Worm (Caenorhabditis elegans) whole organism, L1 larva: Measurements from ENCODE around the gene clec-161.

Source experiments
- C04F5.9 ChIP-seq: sonication (generic microtip); optimal IDR thresholded peaks from 2 replicates; lab custom pipeline; 2016; ENCODE audit warnings: missing genetic modification characterization, missing compliant biosample characterization
- aly-2 ChIP-seq: fragments of 150-350 bp; optimal IDR thresholded peaks from 2 replicates; lab custom pipeline; 2014; ENCODE audit warnings: missing biosample characterization, missing genetic modification characterization
- ama-1 ChIP-seq: fragments of 150-350 bp; optimal IDR thresholded peaks from 2 replicates; lab custom pipeline; 2014
- egl-27 ChIP-seq, 2 experiments: fragments of 150-350 bp in 1 of 2; sonication (generic microtip); optimal IDR thresholded peaks; 3 replicates each; lab custom pipeline; 2017 to 2018; ENCODE audit warnings: missing biosample characterization in 2 of 2, missing genetic modification characterization in 2 of 2, missing genetic modification reagents in 2 of 2
- fkh-4 ChIP-seq: sonication (generic microtip); optimal IDR thresholded peaks from 2 replicates; lab custom pipeline; 2016; ENCODE audit warnings: missing compliant biosample characterization, missing genetic modification characterization, borderline replicate concordance
- mep-1 ChIP-seq: fragments of 150-350 bp; optimal IDR thresholded peaks from 2 replicates; lab custom pipeline; 2014; ENCODE audit warnings: missing biosample characterization, missing genetic modification characterization
- nhr-28 ChIP-seq: fragments of 150-350 bp; optimal IDR thresholded peaks from 2 replicates; lab custom pipeline; 2014; ENCODE audit warnings: missing biosample characterization, missing genetic modification characterization
- skn-1 ChIP-seq: fragments of 150-350 bp; optimal IDR thresholded peaks from 2 replicates; lab custom pipeline; 2014; ENCODE audit warnings: missing biosample characterization, missing genetic modification characterization
- snpc-4 ChIP-seq: fragments of 150-350 bp; optimal IDR thresholded peaks from 2 replicates; lab custom pipeline; 2014; ENCODE audit warnings: missing biosample characterization, missing genetic modification characterization
- unc-130 ChIP-seq: fragments of 150-350 bp; optimal IDR thresholded peaks from 2 replicates; lab custom pipeline; 2017; ENCODE audit warnings: missing biosample characterization, missing genetic modification characterization, inconsistent platforms
- unc-62 ChIP-seq: fragments of 150-350 bp; optimal IDR thresholded peaks from 2 replicates; lab custom pipeline; 2014; ENCODE audit warnings: missing biosample characterization, missing genetic modification reagents, missing genetic modification characterization
- ztf-4 ChIP-seq: fragments of 150-350 bp; optimal IDR thresholded peaks from 2 replicates; lab custom pipeline; 2014; ENCODE audit warnings: missing biosample characterization, missing genetic modification characterization

DNA sequence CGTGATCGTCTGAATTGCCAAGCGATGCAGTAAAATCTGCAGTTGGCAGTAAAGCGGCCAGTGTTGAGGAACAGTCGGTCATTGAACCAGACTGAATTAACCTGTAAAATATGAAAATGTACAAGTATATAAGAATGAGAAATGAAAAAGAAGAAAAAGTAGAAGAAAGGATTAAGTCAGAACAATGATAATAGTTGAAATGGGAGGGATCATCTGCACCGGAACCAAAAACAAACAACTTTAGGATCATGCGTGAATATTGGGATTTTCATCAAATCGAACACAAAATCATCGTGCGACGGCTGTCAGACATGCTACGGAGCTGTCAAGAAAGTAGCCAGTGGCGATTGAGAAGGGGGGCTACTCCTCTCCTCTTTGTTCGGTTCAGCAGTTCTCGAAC lies 28.5 kb upstream of the clec-161 start, which contains the start of gene gei-13:
- no peak for TF ChIP-seq unc-130
- TF ChIP-seq mep-1 (tag; lab: Kevin White, UChicago) = no peak
- no peak for TF ChIP-seq unc-62
- TF ChIP-seq C04F5.9 = no peak
- no peak for TF ChIP-seq egl-27 (tag; optimal IDR thresholded peaks at IDR 0.05; lab: Kevin White, UChicago)
- TF ChIP-seq ztf-4 (tag; lab: Kevin White, UChicago) = no peak
- no peak for TF ChIP-seq skn-1 (tag; lab: Kevin White, UChicago)
- TF ChIP-seq nhr-28 (tag; lab: Kevin White, UChicago) = no peak
- TF ChIP-seq aly-2 (tag; lab: Kevin White, UChicago) = no peak
- no peak for TF ChIP-seq snpc-4
- TF ChIP-seq ama-1 = no peak
- TF ChIP-seq fkh-4 (tag; lab: Kevin White, UChicago) = no peak
